Worm (Caenorhabditis elegans) whole organism, L1 larva: ENCODE results near the gene T28B11.1.

ENCODE experiments used
- C16A3.4 ChIP-seq: fragments of 150-350 bp; optimal IDR thresholded peaks from 2 replicates; lab custom pipeline; 2014; ENCODE audit warnings: missing biosample characterization, missing genetic modification characterization
- F16B12.6 ChIP-seq: fragments of 150-350 bp; optimal IDR thresholded peaks from 2 replicates; lab custom pipeline; 2014; ENCODE audit warnings: missing biosample characterization, missing genetic modification characterization
- Y116A8C.19 ChIP-seq: sonication (generic microtip); optimal IDR thresholded peaks from 2 replicates; lab custom pipeline; 2016; ENCODE audit warnings: missing compliant biosample characterization, missing genetic modification characterization, borderline replicate concordance
- alr-1 ChIP-seq: fragments of 200-800 bp; sonication (Bioruptor generic); optimal IDR thresholded peaks from 2 replicates; lab custom pipeline; 2018; ENCODE audit warnings: borderline replicate concordance, mild to moderate bottlenecking, missing genetic modification characterization, missing compliant biosample characterization
- aly-2 ChIP-seq: fragments of 150-350 bp; optimal IDR thresholded peaks from 2 replicates; lab custom pipeline; 2014; ENCODE audit warnings: missing biosample characterization, missing genetic modification characterization
- ceh-63 ChIP-seq: fragments of 200-800 bp; sonication (Bioruptor generic); optimal IDR thresholded peaks from 2 replicates; lab custom pipeline; 2018; ENCODE audit warnings: mild to moderate bottlenecking, missing genetic modification characterization, missing compliant biosample characterization
- ceh-82 ChIP-seq, 3 experiments: fragments of 150-350 bp in 1 of 3; sonication (generic microtip) in 2 of 3; optimal IDR thresholded peaks; 2 replicates each; lab custom pipeline; 2014 to 2017; ENCODE audit warnings: missing biosample characterization in 3 of 3, missing genetic modification characterization in 3 of 3
- ceh-90 ChIP-seq: sonication (generic microtip); optimal IDR thresholded peaks from 2 replicates; lab custom pipeline; 2016; ENCODE audit warnings: missing genetic modification characterization, missing compliant biosample characterization
- ces-1 ChIP-seq: fragments of 150-350 bp; optimal IDR thresholded peaks from 2 replicates; lab custom pipeline; 2014; ENCODE audit warnings: missing biosample characterization, missing genetic modification reagents, missing genetic modification characterization
- dpl-1 ChIP-seq, 3 experiments: fragments of 150-350 bp in 2 of 3; sonication (generic microtip) in 1 of 3; optimal IDR thresholded peaks; 2 replicates each; lab custom pipeline; 2014 to 2017; ENCODE audit warnings: missing biosample characterization in 3 of 3, missing genetic modification characterization in 3 of 3, missing genetic modification reagents in 3 of 3
- efl-1 ChIP-seq, 4 experiments: fragments of 150-350 bp; optimal IDR thresholded peaks in 3 of 4; peaks in 1 of 4; 1 replicate in 1 of 4; 2 replicates in 3 of 4; lab custom pipeline; 2014; ENCODE audit warnings: missing biosample characterization in 2 of 4, missing genetic modification characterization in 2 of 4, missing genetic modification reagents in 2 of 4
- egl-13 ChIP-seq: sonication (generic microtip); optimal IDR thresholded peaks from 2 replicates; lab custom pipeline; 2016; ENCODE audit warnings: missing genotype, missing genetic modification reagents, missing genetic modification characterization, missing compliant biosample characterization
- egl-27 ChIP-seq, 2 experiments: fragments of 150-350 bp in 1 of 2; sonication (generic microtip); optimal IDR thresholded peaks; 3 replicates each; lab custom pipeline; 2017 to 2018; ENCODE audit warnings: missing biosample characterization in 2 of 2, missing genetic modification characterization in 2 of 2, missing genetic modification reagents in 2 of 2
- fkh-4 ChIP-seq: sonication (generic microtip); optimal IDR thresholded peaks from 2 replicates; lab custom pipeline; 2016; ENCODE audit warnings: missing compliant biosample characterization, missing genetic modification characterization, borderline replicate concordance
- fos-1 ChIP-seq: fragments of 150-350 bp; optimal IDR thresholded peaks from 2 replicates; lab custom pipeline; 2014; ENCODE audit warnings: missing biosample characterization, missing genetic modification characterization
- hlh-4 ChIP-seq: sonication (generic microtip); optimal IDR thresholded peaks from 2 replicates; lab custom pipeline; 2016; ENCODE audit warnings: mild to moderate bottlenecking, missing genetic modification characterization, missing compliant biosample characterization
- hpl-2 ChIP-seq: fragments of 150-350 bp; optimal IDR thresholded peaks from 2 replicates; lab custom pipeline; 2014; ENCODE audit warnings: missing biosample characterization, missing genetic modification reagents, missing genetic modification characterization
- isw-1 ChIP-seq: fragments of 200-800 bp; sonication (Bioruptor generic); IDR thresholded peaks from 2 replicates; pipeline ENCODE4 v1.3.6; 2022; ENCODE audit warnings: missing genetic modification characterization, missing compliant biosample characterization
- lin-13 ChIP-seq: fragments of 150-350 bp; optimal IDR thresholded peaks from 2 replicates; lab custom pipeline; 2014; ENCODE audit warnings: missing biosample characterization, missing genetic modification reagents, missing genetic modification characterization
- lin-14 ChIP-seq: fragments of 200-800 bp; sonication (Bioruptor generic); optimal IDR thresholded peaks from 2 replicates; lab custom pipeline; 2018; ENCODE audit warnings: mild to moderate bottlenecking, missing genetic modification characterization, moderate library complexity, missing compliant biosample characterization
- lin-15B ChIP-seq: fragments of 150-350 bp; sonication (generic microtip); optimal IDR thresholded peaks from 3 replicates; lab custom pipeline; 2014; ENCODE audit warnings: missing biosample characterization, missing genetic modification characterization
- lin-35 ChIP-seq, 2 experiments: fragments of 150-350 bp; optimal IDR thresholded peaks; 2 replicates each; lab custom pipeline; 2014; ENCODE audit warnings: missing biosample characterization in 2 of 2, missing genetic modification characterization in 2 of 2, missing genetic modification reagents in 2 of 2
- lin-39 ChIP-seq: fragments of 150-350 bp; optimal IDR thresholded peaks from 2 replicates; lab custom pipeline; 2014; ENCODE audit warnings: missing biosample characterization, missing genetic modification reagents, missing genetic modification characterization
- lir-3 ChIP-seq: sonication (generic microtip); optimal IDR thresholded peaks from 2 replicates; lab custom pipeline; 2016; ENCODE audit warnings: mild to moderate bottlenecking, missing genetic modification characterization, moderate library complexity, missing compliant biosample characterization; ENCODE audit not compliant: poor library complexity
- lsy-2 ChIP-seq, 2 experiments: fragments of 150-350 bp; optimal IDR thresholded peaks; 2 replicates each; lab custom pipeline; 2014; ENCODE audit warnings: missing biosample characterization in 2 of 2, missing genetic modification characterization in 2 of 2
- mef-2 ChIP-seq: fragments of 150-350 bp; optimal IDR thresholded peaks from 2 replicates; lab custom pipeline; 2014; ENCODE audit warnings: missing biosample characterization, missing genetic modification characterization
- mep-1 ChIP-seq: fragments of 150-350 bp; optimal IDR thresholded peaks from 2 replicates; lab custom pipeline; 2014; ENCODE audit warnings: missing biosample characterization, missing genetic modification characterization
- nhr-11 ChIP-seq: fragments of 150-350 bp; optimal IDR thresholded peaks from 2 replicates; lab custom pipeline; 2014; ENCODE audit warnings: missing biosample characterization, missing genetic modification characterization
- nhr-12 ChIP-seq: sonication (generic microtip); optimal IDR thresholded peaks from 2 replicates; lab custom pipeline; 2017; ENCODE audit warnings: missing biosample characterization, missing genetic modification characterization
- nhr-20 ChIP-seq: sonication (generic microtip); optimal IDR thresholded peaks from 2 replicates; lab custom pipeline; 2016; ENCODE audit warnings: mild to moderate bottlenecking, missing genetic modification characterization, missing compliant biosample characterization
- nhr-28 ChIP-seq: fragments of 150-350 bp; optimal IDR thresholded peaks from 2 replicates; lab custom pipeline; 2014; ENCODE audit warnings: missing biosample characterization, missing genetic modification characterization
- nhr-76 ChIP-seq: sonication (generic microtip); optimal IDR thresholded peaks from 2 replicates; lab custom pipeline; 2017; ENCODE audit warnings: missing biosample characterization, missing genetic modification characterization
- nhr-77 ChIP-seq: fragments of 150-350 bp; optimal IDR thresholded peaks from 2 replicates; lab custom pipeline; 2014; ENCODE audit warnings: missing biosample characterization, missing genetic modification characterization
- nhr-84 ChIP-seq: sonication (generic microtip); optimal IDR thresholded peaks from 2 replicates; lab custom pipeline; 2017; ENCODE audit warnings: missing biosample characterization, missing genetic modification characterization
- nhr-90 ChIP-seq: sonication (generic microtip); optimal IDR thresholded peaks from 2 replicates; lab custom pipeline; 2016; ENCODE audit warnings: mild to moderate bottlenecking, missing genetic modification characterization, missing compliant biosample characterization; ENCODE audit not compliant: poor library complexity
- rnt-1 ChIP-seq: sonication (generic microtip); optimal IDR thresholded peaks from 2 replicates; lab custom pipeline; 2016; ENCODE audit warnings: mild to moderate bottlenecking, missing genetic modification characterization, moderate library complexity, missing compliant biosample characterization
- sox-4 ChIP-seq: sonication (generic microtip); optimal IDR thresholded peaks from 2 replicates; lab custom pipeline; 2016; ENCODE audit warnings: missing genetic modification characterization, missing compliant biosample characterization
- sup-37 ChIP-seq: fragments of 200-800 bp; sonication (Bioruptor generic); optimal IDR thresholded peaks from 2 replicates; lab custom pipeline; 2018; ENCODE audit warnings: mild to moderate bottlenecking, missing genetic modification characterization, missing compliant biosample characterization
- swsn-7 ChIP-seq: sonication (generic microtip); optimal IDR thresholded peaks from 2 replicates; lab custom pipeline; 2016; ENCODE audit warnings: missing genetic modification characterization, missing compliant biosample characterization
- unc-130 ChIP-seq: fragments of 150-350 bp; optimal IDR thresholded peaks from 2 replicates; lab custom pipeline; 2017; ENCODE audit warnings: missing biosample characterization, missing genetic modification characterization, inconsistent platforms
- unc-30 ChIP-seq: sonication (generic microtip); optimal IDR thresholded peaks from 2 replicates; lab custom pipeline; 2017; ENCODE audit warnings: missing biosample characterization, missing genetic modification characterization
- unc-86 ChIP-seq: sonication (generic microtip); optimal IDR thresholded peaks from 2 replicates; lab custom pipeline; 2016; ENCODE audit warnings: missing genetic modification characterization, missing compliant biosample characterization
- vab-15 ChIP-seq: sonication (generic microtip); optimal IDR thresholded peaks from 2 replicates; lab custom pipeline; 2017; ENCODE audit warnings: missing genotype, mild to moderate bottlenecking, missing genetic modification characterization, missing compliant biosample characterization
- xbp-1 ChIP-seq: sonication (generic microtip); optimal IDR thresholded peaks from 2 replicates; lab custom pipeline; 2016; ENCODE audit warnings: missing genetic modification characterization, missing compliant biosample characterization
- zip-4 ChIP-seq: fragments of 200-800 bp; sonication (Bioruptor generic); optimal IDR thresholded peaks from 2 replicates; lab custom pipeline; 2018; ENCODE audit warnings: mild to moderate bottlenecking, missing genetic modification characterization, moderate library complexity, missing compliant biosample characterization

T28B11.1 gene

ce11 chrV:10713704-10714239, 18.4 kb downstream of the T28B11.1 start:
- TF ChIP-seq efl-1 (optimal IDR thresholded peaks at IDR 0.05; lab: Kevin White, UChicago) (no peak), efl-1 (GFP tag; optimal IDR thresholded peaks at IDR 0.05 in 1 of 2; lab: Kevin White, UChicago) (peak in 1 of 2 experiments; percentile 90), egl-27 (tag; optimal IDR thresholded peaks at IDR 0.05; lab: Kevin White, UChicago) (no peak), egl-13 (tag; lab: Kevin White, UChicago) (no peak), lin-39 (no peak), isw-1 (GFP tag; lab: Robert Waterston, UW) (no peak), aly-2 (peak; percentile 80), lir-3 (tag; lab: Kevin White, UChicago) (no peak), lin-13 (no peak), unc-30 (no peak), dpl-1 (GFP tag; optimal IDR thresholded peaks at IDR 0.05; lab: Kevin White, UChicago) (no peak), hpl-2 (no peak), fos-1 (tag; lab: Kevin White, UChicago) (no peak)

ce11 chrV:10712608-10712900, 19.7 kb downstream of the T28B11.1 start:
- TF ChIP-seq unc-30 (no peak), mef-2 (tag; lab: Kevin White, UChicago) (no peak), sox-4 (tag; lab: Kevin White, UChicago) (no peak), sup-37 (no peak), lin-13 (no peak), nhr-84 (tag; lab: Kevin White, UChicago) (no peak), efl-1 (optimal IDR thresholded peaks at IDR 0.05; lab: Kevin White, UChicago) (no peak), efl-1 (GFP tag; optimal IDR thresholded peaks at IDR 0.05 in 1 of 2; lab: Kevin White, UChicago) (peak in 1 of 2 experiments; percentile 84), hlh-4 (tag; lab: Kevin White, UChicago) (no peak)
- TF ChIP-seq, all 84 proteins: peak for 1

ce11 chrV:10711829-10712607, 20.2 kb downstream of the T28B11.1 start:
- TF ChIP-seq vab-15 (tag; lab: Kevin White, UChicago) (no peak), nhr-84 (tag; lab: Kevin White, UChicago) (no peak), sox-4 (tag; lab: Kevin White, UChicago) (peak; percentile 40), nhr-11 (no peak), unc-86 (no peak), swsn-7 (tag; lab: Kevin White, UChicago) (no peak), lin-14 (GFP tag; lab: Kevin White, UChicago) (peak; percentile 39), lin-35 (GFP tag; optimal IDR thresholded peaks at IDR 0.05; lab: Kevin White, UChicago) (peak in 1 of 2 experiments; percentile 39), fos-1 (tag; lab: Kevin White, UChicago) (no peak), nhr-12 (tag; lab: Kevin White, UChicago) (no peak), ceh-82 (tag; optimal IDR thresholded peaks at IDR 0.05; lab: Kevin White, UChicago) (no peak), unc-130 (tag; lab: Kevin White, UChicago) (peak; percentile 7), unc-30 (no peak), egl-27 (tag; optimal IDR thresholded peaks at IDR 0.05; lab: Kevin White, UChicago) (no peak), C16A3.4 (no peak), mef-2 (tag; lab: Kevin White, UChicago) (no peak), ces-1 (GFP tag; lab: Kevin White, UChicago) (no peak), mep-1 (tag; lab: Kevin White, UChicago) (peak; percentile 0), F16B12.6 (tag; lab: Kevin White, UChicago) (no peak), xbp-1 (tag; lab: Kevin White, UChicago) (no peak), rnt-1 (no peak), lin-39 (no peak), nhr-76 (no peak), nhr-77 (tag; lab: Kevin White, UChicago) (no peak), alr-1 (no peak), ceh-90 (tag; lab: Kevin White, UChicago) (no peak), sup-37 (no peak), zip-4 (no peak), Y116A8C.19 (no peak), lsy-2 (tag; optimal IDR thresholded peaks at IDR 0.05; lab: Kevin White, UChicago) (peak in 1 of 2 experiments; percentile 40), lin-15B (tag; lab: Kevin White, UChicago) (no peak), nhr-20 (tag; lab: Kevin White, UChicago) (no peak), aly-2 (peak; percentile 74), nhr-28 (tag; lab: Kevin White, UChicago) (no peak), nhr-90 (no peak), fkh-4 (tag; lab: Kevin White, UChicago) (no peak), ceh-63 (no peak), efl-1 (optimal IDR thresholded peaks at IDR 0.05; lab: Kevin White, UChicago) (peak; percentile 3 to 6), efl-1 (GFP tag; optimal IDR thresholded peaks at IDR 0.05 in 1 of 2; lab: Kevin White, UChicago) (peak in 1 of 2 experiments; percentile 73)
